Fruit fly (Drosophila melanogaster): ENCODE results near the gene CG8032.

- TF ChIP-seq CTCF (optimal IDR thresholded peaks at IDR 0.05), result no peak
- TF ChIP-seq CG8478 (optimal IDR thresholded peaks at IDR 0.05), result no peak
Observed at dm6 chr3R:8650741-8651140, 13.2 kb upstream of the CG8032 start, which contains the start of the genes Mkk4 and SLIRP2.

All from S2 (cell line).